Worm (Caenorhabditis elegans) whole organism, late embryonic: ENCODE measurements around the gene sre-11.

Source experiments
- C08G9.2 ChIP-seq: sonication (generic microtip); optimal IDR thresholded peaks from 2 replicates; lab custom pipeline; 2016; ENCODE audit warnings: mild to moderate bottlenecking, missing genetic modification characterization, moderate library complexity, missing compliant biosample characterization
- ama-1 ChIP-seq: fragments of 150-350 bp; optimal IDR thresholded peaks from 2 replicates; lab custom pipeline; 2014
- ceh-19 ChIP-seq: fragments of 200-800 bp; sonication (Bioruptor generic); optimal IDR thresholded peaks from 2 replicates; lab custom pipeline; 2018; ENCODE audit warnings: mild to moderate bottlenecking, missing genetic modification characterization, missing compliant biosample characterization
- elt-2 ChIP-seq: sonication (generic microtip); optimal IDR thresholded peaks from 2 replicates; lab custom pipeline; 2016; ENCODE audit warnings: missing genetic modification reagents, missing genetic modification characterization, missing compliant biosample characterization
- fkh-10 ChIP-seq: fragments of 150-350 bp; optimal IDR thresholded peaks from 2 replicates; lab custom pipeline; 2014; ENCODE audit warnings: missing biosample characterization, missing genetic modification reagents, missing genetic modification characterization
- fkh-6 ChIP-seq: sonication (generic microtip); optimal IDR thresholded peaks from 2 replicates; lab custom pipeline; 2016; ENCODE audit warnings: missing genetic modification characterization, missing compliant biosample characterization
- hlh-6 ChIP-seq: sonication (generic microtip); optimal IDR thresholded peaks from 2 replicates; lab custom pipeline; 2016; ENCODE audit warnings: missing genotype, missing genetic modification characterization, missing compliant biosample characterization
- mec-3 ChIP-seq: sonication (generic microtip); optimal IDR thresholded peaks from 2 replicates; lab custom pipeline; 2016; ENCODE audit warnings: borderline replicate concordance, missing genetic modification characterization, missing compliant biosample characterization
- odd-2 ChIP-seq: sonication (generic microtip); optimal IDR thresholded peaks from 2 replicates; lab custom pipeline; 2017; ENCODE audit warnings: antibody characterized with exemption, mild to moderate bottlenecking, missing genetic modification characterization, missing compliant biosample characterization
- pqm-1 ChIP-seq: sonication (generic microtip); optimal IDR thresholded peaks from 2 replicates; lab custom pipeline; 2016; ENCODE audit warnings: missing genetic modification characterization, missing compliant biosample characterization
- ref-2 ChIP-seq: sonication (generic microtip); optimal IDR thresholded peaks from 2 replicates; lab custom pipeline; 2016; ENCODE audit warnings: missing genetic modification characterization, missing compliant biosample characterization
- sox-2 ChIP-seq: fragments of 200-800 bp; sonication (Bioruptor generic); IDR thresholded peaks from 2 replicates; pipeline ENCODE4 v1.3.6; 2022; ENCODE audit warnings: missing genetic modification reagents, missing genetic modification characterization, missing compliant biosample characterization
- sox-4 ChIP-seq: sonication (generic microtip); optimal IDR thresholded peaks from 2 replicates; lab custom pipeline; 2017; ENCODE audit warnings: mild to moderate bottlenecking, missing genetic modification characterization, inconsistent platforms, missing compliant biosample characterization
- ttx-3 ChIP-seq: sonication (generic microtip); optimal IDR thresholded peaks from 2 replicates; lab custom pipeline; 2016; ENCODE audit warnings: missing genetic modification reagents, missing genetic modification characterization, missing compliant biosample characterization

- TF ChIP-seq ama-1 (lab: Kevin White, UChicago) (no peak), sox-2 (GFP tag; lab: Robert Waterston, UW) (no peak), elt-2 (tag; lab: Kevin White, UChicago) (no peak), ref-2 (tag; lab: Kevin White, UChicago) (no peak), C08G9.2 (no peak), ceh-19 (no peak), pqm-1 (tag; lab: Kevin White, UChicago) (no peak), hlh-6 (tag; lab: Kevin White, UChicago) (no peak), fkh-6 (tag; lab: Kevin White, UChicago) (no peak), mec-3 (tag; lab: Kevin White, UChicago) (no peak), ttx-3 (tag; lab: Kevin White, UChicago) (no peak), fkh-10 (GFP tag; lab: Kevin White, UChicago) (no peak), odd-2 (no peak), sox-4 (tag; lab: Kevin White, UChicago) (no peak)
Measured at ce11 chrV:7639787-7640186, 44.0 kb downstream of the sre-11 start, which contains the start of gene F07C4.10.
